Fruit fly (Drosophila melanogaster) whole organism, embryonic: Measurements from ENCODE around the gene Mrp5.

ENCODE experiments used
- Bteb2 ChIP-seq: fragments of 200-800 bp; sonication (Bioruptor generic); optimal IDR thresholded peaks from 2 replicates; lab custom pipeline; 2016; ENCODE audit warnings: missing biosample characterization, missing genetic modification characterization
- CG10209 ChIP-seq: fragments of 200-800 bp; sonication (Bioruptor generic); optimal IDR thresholded peaks from 3 replicates; lab custom pipeline; 2017; ENCODE audit warnings: missing biosample characterization, mild to moderate bottlenecking, missing genetic modification characterization, missing genetic modification reagents
- CG10462 ChIP-seq: fragments of 200-800 bp; sonication (Bioruptor generic); optimal IDR thresholded peaks from 2 replicates; lab custom pipeline; 2016; ENCODE audit warnings: missing biosample characterization, missing genetic modification characterization
- CG10959 ChIP-seq: fragments of 200-800 bp; sonication (Bioruptor generic); IDR thresholded peaks from 2 replicates; pipeline ENCODE4 v1.3.6; 2022; ENCODE audit warnings: missing biosample characterization, missing genetic modification characterization
- CG10979 ChIP-seq: fragments of 200-800 bp; sonication (Bioruptor generic); optimal IDR thresholded peaks from 2 replicates; lab custom pipeline; 2018; ENCODE audit warnings: missing biosample characterization, mild to moderate bottlenecking, missing genetic modification characterization, moderate library complexity
- CG11456 ChIP-seq: fragments of 200-800 bp; sonication (Bioruptor generic); IDR thresholded peaks from 3 replicates; pipeline ENCODE4 v1.3.6; 2022; ENCODE audit warnings: missing biosample characterization, missing genetic modification characterization
- CG11723 ChIP-seq: fragments of 200-800 bp; sonication (Bioruptor generic); optimal IDR thresholded peaks from 2 replicates; lab custom pipeline; 2017; ENCODE audit warnings: missing biosample characterization, mild to moderate bottlenecking, missing genetic modification characterization
- CG13123 ChIP-seq: fragments of 200-800 bp; sonication (Bioruptor generic); optimal IDR thresholded peaks from 2 replicates; lab custom pipeline; 2016; ENCODE audit warnings: missing biosample characterization, missing genetic modification characterization
- CG14441 ChIP-seq: fragments of 200-800 bp; sonication (Bioruptor generic); IDR thresholded peaks from 2 replicates; pipeline ENCODE4 v1.3.6; 2022; ENCODE audit warnings: missing biosample characterization, missing genetic modification characterization
- CG14710 ChIP-seq: fragments of 200-800 bp; sonication (Bioruptor generic); optimal IDR thresholded peaks from 3 replicates; lab custom pipeline; 2019; ENCODE audit warnings: missing biosample characterization, mild to moderate bottlenecking, missing genetic modification characterization, moderate library complexity
- CG14860 ChIP-seq: fragments of 200-800 bp; sonication (Bioruptor generic); IDR thresholded peaks from 3 replicates; pipeline ENCODE4 v1.3.6; 2022; ENCODE audit warnings: missing biosample characterization, missing genetic modification characterization; ENCODE audit not compliant: partially characterized antibody
- CG15073 ChIP-seq: fragments of 200-800 bp; sonication (Bioruptor generic); optimal IDR thresholded peaks from 2 replicates; lab custom pipeline; 2016; ENCODE audit warnings: missing biosample characterization, missing genetic modification characterization
- CG1603 ChIP-seq: fragments of 200-800 bp; sonication (Bioruptor generic); optimal IDR thresholded peaks from 2 replicates; lab custom pipeline; 2019; ENCODE audit warnings: missing biosample characterization, mild to moderate bottlenecking, missing genetic modification characterization, moderate library complexity
- CG1647 ChIP-seq: fragments of 200-800 bp; sonication (Bioruptor generic); optimal IDR thresholded peaks from 3 replicates; lab custom pipeline; 2016; ENCODE audit warnings: missing biosample characterization, missing genetic modification characterization
- CG16863 ChIP-seq: fragments of 200-800 bp; sonication (Bioruptor generic); optimal IDR thresholded peaks from 3 replicates; lab custom pipeline; 2016; ENCODE audit warnings: missing biosample characterization, missing genetic modification characterization
- CG17186 ChIP-seq: fragments of 200-800 bp; sonication (Bioruptor generic); optimal IDR thresholded peaks from 3 replicates; lab custom pipeline; 2017; ENCODE audit warnings: missing biosample characterization, missing genetic modification reagents, missing genetic modification characterization
- CG31224 ChIP-seq: fragments of 200-800 bp; sonication (Bioruptor generic); IDR thresholded peaks from 2 replicates; pipeline ENCODE4 v1.3.6; 2022; ENCODE audit warnings: missing biosample characterization, missing genetic modification characterization
- CG3407 ChIP-seq: fragments of 200-800 bp; sonication (Bioruptor generic); optimal IDR thresholded peaks from 2 replicates; lab custom pipeline; 2018; ENCODE audit warnings: missing biosample characterization, mild to moderate bottlenecking, missing genetic modification characterization
- CG42726 ChIP-seq: fragments of 200-800 bp; sonication (Bioruptor generic); IDR thresholded peaks from 2 replicates; pipeline ENCODE4 v1.3.6; 2022; ENCODE audit warnings: missing biosample characterization, missing genetic modification characterization; ENCODE audit not compliant: partially characterized antibody
- CG4328 ChIP-seq: fragments of 200-800 bp; sonication (Bioruptor generic); optimal IDR thresholded peaks from 3 replicates; lab custom pipeline; 2017; ENCODE audit warnings: missing biosample characterization, missing genetic modification reagents, missing genetic modification characterization
- CG4707 ChIP-seq: fragments of 200-800 bp; sonication (Bioruptor generic); optimal IDR thresholded peaks from 2 replicates; lab custom pipeline; 2018; ENCODE audit warnings: missing biosample characterization, mild to moderate bottlenecking, missing genetic modification characterization, moderate library complexity
- CG4820 ChIP-seq: fragments of 200-800 bp; sonication (Bioruptor generic); optimal IDR thresholded peaks from 3 replicates; lab custom pipeline; 2016; ENCODE audit warnings: missing biosample characterization, missing genetic modification characterization
- CG6689 ChIP-seq: fragments of 200-800 bp; sonication (Bioruptor generic); IDR thresholded peaks from 2 replicates; pipeline ENCODE4 v1.3.6; 2022; ENCODE audit warnings: missing biosample characterization, missing genetic modification characterization
- CG7271 ChIP-seq: fragments of 200-800 bp; sonication (Bioruptor generic); optimal IDR thresholded peaks from 2 replicates; lab custom pipeline; 2018; ENCODE audit warnings: missing biosample characterization, mild to moderate bottlenecking, missing genetic modification characterization, moderate library complexity
- CG7839 ChIP-seq: fragments of 200-800 bp; sonication (Bioruptor generic); optimal IDR thresholded peaks from 3 replicates; lab custom pipeline; 2018; ENCODE audit warnings: missing biosample characterization, mild to moderate bottlenecking, missing genetic modification characterization, moderate library complexity
- CG9727 ChIP-seq: fragments of 200-800 bp; sonication (Bioruptor generic); optimal IDR thresholded peaks from 3 replicates; lab custom pipeline; 2017; ENCODE audit warnings: missing biosample characterization, mild to moderate bottlenecking, missing genetic modification characterization
- E2f2 ChIP-seq: fragments of 200-800 bp; sonication (Bioruptor generic); IDR thresholded peaks from 2 replicates; pipeline ENCODE4 v1.3.6; 2022; ENCODE audit warnings: missing biosample characterization, missing genetic modification characterization
- Ets97D ChIP-seq: fragments of 200-800 bp; sonication (Bioruptor generic); optimal IDR thresholded peaks from 3 replicates; lab custom pipeline; 2016; ENCODE audit warnings: missing biosample characterization, missing genetic modification characterization
- Lim3 ChIP-seq: fragments of 200-800 bp; sonication (Bioruptor generic); IDR thresholded peaks from 2 replicates; pipeline ENCODE4 v1.3.6; 2022; ENCODE audit warnings: missing biosample characterization, missing genetic modification characterization
- MESR4 ChIP-seq: fragments of 200-800 bp; sonication (Bioruptor generic); optimal IDR thresholded peaks from 2 replicates; lab custom pipeline; 2018; ENCODE audit warnings: missing biosample characterization, mild to moderate bottlenecking, missing genetic modification characterization, moderate library complexity
- Mrtf ChIP-seq: fragments of 200-800 bp; sonication (Bioruptor generic); IDR thresholded peaks from 3 replicates; pipeline ENCODE4 v1.3.6; 2022; ENCODE audit warnings: missing biosample characterization, missing genetic modification characterization
- Oaz ChIP-seq: fragments of 200-800 bp; sonication (Bioruptor generic); IDR thresholded peaks from 2 replicates; pipeline ENCODE4 v1.3.6; 2022; ENCODE audit warnings: missing biosample characterization, missing genetic modification characterization
- PHDP ChIP-seq: fragments of 200-800 bp; sonication (Bioruptor generic); optimal IDR thresholded peaks from 3 replicates; lab custom pipeline; 2018; ENCODE audit warnings: missing biosample characterization, mild to moderate bottlenecking, missing genetic modification characterization, moderate library complexity
- Rfx ChIP-seq: fragments of 200-800 bp; sonication (Bioruptor generic); IDR thresholded peaks from 2 replicates; pipeline ENCODE4 v1.3.6; 2022; ENCODE audit warnings: missing biosample characterization, missing genetic modification characterization
- Spps ChIP-seq: fragments of 200-800 bp; sonication (Bioruptor generic); optimal IDR thresholded peaks from 2 replicates; lab custom pipeline; 2018; ENCODE audit warnings: missing biosample characterization, mild to moderate bottlenecking, missing genetic modification characterization
- Ssrp ChIP-seq: fragments of 200-800 bp; sonication (Bioruptor generic); optimal IDR thresholded peaks from 2 replicates; lab custom pipeline; 2018; ENCODE audit warnings: missing biosample characterization, mild to moderate bottlenecking, missing genetic modification characterization, moderate library complexity
- Tbp ChIP-seq: fragments of >200 bp; optimal IDR thresholded peaks from 2 replicates; lab custom pipeline; 2018; ENCODE audit warnings: missing biosample characterization, missing genetic modification characterization
- ase ChIP-seq: fragments of 200-800 bp; sonication (Bioruptor generic); IDR thresholded peaks from 3 replicates; pipeline ENCODE4 v1.3.6; 2022; ENCODE audit warnings: missing biosample characterization, missing genetic modification characterization
- cad ChIP-seq: fragments of >200 bp; optimal IDR thresholded peaks from 2 replicates; lab custom pipeline; 2017; ENCODE audit warnings: missing biosample characterization, missing genetic modification characterization
- caup ChIP-seq: fragments of 200-800 bp; sonication (Bioruptor generic); optimal IDR thresholded peaks from 3 replicates; lab custom pipeline; 2017; ENCODE audit warnings: missing biosample characterization, mild to moderate bottlenecking, missing genetic modification characterization, moderate library complexity; ENCODE audit not compliant: severe bottlenecking
- ind ChIP-seq: fragments of 200-800 bp; sonication (Bioruptor generic); optimal IDR thresholded peaks from 3 replicates; lab custom pipeline; 2016; ENCODE audit warnings: missing biosample characterization, missing genetic modification characterization
- lbe ChIP-seq: fragments of 200-800 bp; sonication (Bioruptor generic); optimal IDR thresholded peaks from 2 replicates; lab custom pipeline; 2016; ENCODE audit warnings: missing biosample characterization, mild to moderate bottlenecking, missing genetic modification characterization
- otp ChIP-seq: fragments of 200-800 bp; sonication (Bioruptor generic); IDR thresholded peaks from 3 replicates; pipeline ENCODE4, ENCODE4 v1.3.6; 2022; ENCODE audit warnings: missing biosample characterization, missing genetic modification characterization
- pho ChIP-seq: fragments of 200-800 bp; sonication (Bioruptor generic); optimal IDR thresholded peaks from 2 replicates; lab custom pipeline; 2016; ENCODE audit warnings: missing biosample characterization, missing genetic modification characterization
- slou ChIP-seq: fragments of 200-800 bp; sonication (Bioruptor generic); optimal IDR thresholded peaks from 3 replicates; lab custom pipeline; 2016; ENCODE audit warnings: missing biosample characterization, missing genetic modification characterization
- sqz ChIP-seq: fragments of 200-800 bp; sonication (Bioruptor generic); optimal IDR thresholded peaks from 3 replicates; lab custom pipeline; 2018; ENCODE audit warnings: missing biosample characterization, mild to moderate bottlenecking, missing genetic modification characterization
- sr ChIP-seq: fragments of 200-800 bp; sonication (Bioruptor generic); IDR thresholded peaks from 3 replicates; pipeline ENCODE4 v1.3.6; 2022; ENCODE audit warnings: missing biosample characterization, missing genetic modification characterization
- tap ChIP-seq: fragments of 200-800 bp; optimal IDR thresholded peaks from 3 replicates; lab custom pipeline; 2019; ENCODE audit warnings: missing biosample characterization, mild to moderate bottlenecking, missing genetic modification characterization, moderate library complexity
- trem ChIP-seq: fragments of 200-800 bp; optimal IDR thresholded peaks from 3 replicates; lab custom pipeline; 2019; ENCODE audit warnings: missing biosample characterization, mild to moderate bottlenecking, missing genetic modification characterization, moderate library complexity
- z ChIP-seq: fragments of 200-800 bp; sonication (Bioruptor generic); IDR thresholded peaks from 3 replicates; pipeline ENCODE4 v1.3.6; 2022; ENCODE audit warnings: missing biosample characterization, missing genetic modification characterization
- zen ChIP-seq: fragments of 200-800 bp; sonication (Bioruptor generic); optimal IDR thresholded peaks from 3 replicates; lab custom pipeline; 2018; ENCODE audit warnings: missing biosample characterization, mild to moderate bottlenecking, missing genetic modification characterization, moderate library complexity

The Mrp5 gene

dm6 chr3R:19892046-19892445, 16.6 kb upstream of the Mrp5 start (continued):
- peak; percentile 49; the same call in 1 of the 2 replicates for TF ChIP-seq Lim3 (GFP tag; lab: Robert Waterston, UW)
- TF ChIP-seq CG1647 (GFP tag; lab: Kevin White, UChicago), result peak; percentile 8
- TF ChIP-seq lbe (GFP tag; lab: Kevin White, UChicago), result no peak
- peak; percentile 67 for TF ChIP-seq CG10979
- peak; percentile 54 for TF ChIP-seq caup
- TF ChIP-seq CG9727 (GFP tag; lab: Kevin White, UChicago), result peak; percentile 62
- TF ChIP-seq sqz (GFP tag; lab: Kevin White, UChicago), result no peak
- TF ChIP-seq CG15073 (GFP tag; lab: Kevin White, UChicago), result no peak
- peak; percentile 87 for TF ChIP-seq CG14441 (GFP tag; lab: Robert Waterston, UW)
- peak; percentile 16 for TF ChIP-seq Ets97D (GFP tag; lab: Kevin White, UChicago)
- TF ChIP-seq CG17186, result no peak
- peak; percentile 17 for TF ChIP-seq CG3407 (GFP tag; lab: Kevin White, UChicago)
- TF ChIP-seq tap (tag; lab: Kevin White, UChicago), result peak; percentile 71
- TF ChIP-seq CG11723, result peak; percentile 52
- no peak for TF ChIP-seq z (GFP tag; lab: Robert Waterston, UW)
- peak; percentile 47; the same call in 1 of the 3 replicates for TF ChIP-seq CG14860 (GFP tag; lab: Robert Waterston, UW)
- peak; percentile 89 for TF ChIP-seq CG1603
- TF ChIP-seq CG11456 (GFP tag; lab: Robert Waterston, UW), result peak; percentile 82
- TF ChIP-seq CG4820 (GFP tag; lab: Kevin White, UChicago), result peak; percentile 65
- TF ChIP-seq CG10959 (GFP tag; lab: Robert Waterston, UW), result peak; percentile 54
- peak; percentile 65 for TF ChIP-seq CG4328 (GFP tag; lab: Kevin White, UChicago)
- TF ChIP-seq CG31224 (GFP tag; lab: Robert Waterston, UW), result 0 out of 2 replicates have a peak, but pooled peaks have one; percentile 33
- TF ChIP-seq CG14710 (tag; lab: Kevin White, UChicago), result peak; percentile 41
- peak; percentile 80 for TF ChIP-seq ind (GFP tag; lab: Kevin White, UChicago)
- 0 out of 2 replicates have a peak, but pooled peaks have one; percentile 20 for TF ChIP-seq Oaz (GFP tag; lab: Robert Waterston, UW)
- peak; percentile 82 for TF ChIP-seq CG7839
- peak; percentile 51 for TF ChIP-seq Spps (tag; lab: Kevin White, UChicago)
- TF ChIP-seq Ssrp (tag; lab: Kevin White, UChicago), result peak; percentile 61
- TF ChIP-seq cad (GFP tag; lab: Kevin White, UChicago), result no peak
- TF ChIP-seq CG4707 (GFP tag; lab: Kevin White, UChicago), result peak; percentile 46
- TF ChIP-seq CG16863 (GFP tag; lab: Kevin White, UChicago), result peak; percentile 66
- TF ChIP-seq E2f2 (GFP tag; lab: Robert Waterston, UW), result peak; percentile 43; the same call in 1 of the 2 replicates
- TF ChIP-seq CG42726 (GFP tag; lab: Robert Waterston, UW), result no peak
- TF ChIP-seq CG13123 (GFP tag; lab: Kevin White, UChicago), result no peak
- TF ChIP-seq sr (GFP tag; lab: Robert Waterston, UW), result no peak
- peak; percentile 34; the same call in 1 of the 3 replicates for TF ChIP-seq ase (GFP tag; lab: Robert Waterston, UW)
- peak; percentile 85 for TF ChIP-seq Rfx
- TF ChIP-seq Tbp (GFP tag; lab: Kevin White, UChicago), result no peak
- peak; percentile 81 for TF ChIP-seq CG6689 (GFP tag; lab: Robert Waterston, UW)
- TF ChIP-seq CG7271, result peak; percentile 9
- TF ChIP-seq Mrtf (GFP tag; lab: Robert Waterston, UW), result 0 out of 3 replicates have a peak, but pooled peaks have one; percentile 60
- peak; percentile 59 for TF ChIP-seq CG10209 (GFP tag; lab: Kevin White, UChicago)
- peak; percentile 37 for TF ChIP-seq trem (tag; lab: Kevin White, UChicago)
- no peak for TF ChIP-seq MESR4 (GFP tag; lab: Kevin White, UChicago)
- TF ChIP-seq zen, result no peak
- peak; percentile 74; the same call in 1 of the 3 replicates for TF ChIP-seq otp (GFP tag; lab: Robert Waterston, UW)
- TF ChIP-seq slou (GFP tag; lab: Kevin White, UChicago), result peak; percentile 24
- peak; percentile 71 for TF ChIP-seq PHDP
- peak; percentile 3 for TF ChIP-seq Bteb2 (GFP tag; lab: Kevin White, UChicago)
- TF ChIP-seq pho (GFP tag; lab: Kevin White, UChicago), result peak; percentile 14
- TF ChIP-seq CG10462 (GFP tag; lab: Kevin White, UChicago), result no peak
